Worm (Caenorhabditis elegans): ENCODE data around the gene nlp-101.

DNA sequence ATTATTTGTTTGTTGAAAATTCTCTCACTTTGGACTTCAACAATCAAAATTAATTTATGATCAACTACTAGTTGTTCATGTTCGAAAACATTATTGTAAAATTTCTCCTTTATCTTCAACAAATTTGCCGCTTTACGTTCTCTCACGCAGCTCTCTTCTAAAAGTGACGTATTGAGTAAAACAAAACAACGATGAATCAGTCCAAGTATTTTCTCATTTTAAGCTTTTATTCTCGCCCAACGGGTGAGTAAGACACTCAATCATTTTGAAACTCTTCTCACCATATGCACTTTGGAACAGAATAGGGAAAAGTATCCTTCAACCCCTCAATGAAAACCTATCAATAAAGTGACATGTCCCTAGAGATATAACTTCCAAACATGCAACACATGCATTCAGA, 34.7 kb downstream of the nlp-101 start:
- TF ChIP-seq lin-14 (GFP tag; optimal IDR thresholded peaks at IDR 0.05) (no peak), xbp-1 (tag; optimal IDR thresholded peaks at IDR 0.05) (no peak), mdl-1 (tag; optimal IDR thresholded peaks at IDR 0.05) (no peak), ztf-11 (tag; optimal IDR thresholded peaks at IDR 0.05) (no peak), nhr-77 (tag; optimal IDR thresholded peaks at IDR 0.05) (no peak), ama-1 (optimal IDR thresholded peaks at IDR 0.05) (no peak), nhr-28 (tag; optimal IDR thresholded peaks at IDR 0.05) (no peak), aha-1 (tag; optimal IDR thresholded peaks at IDR 0.05) (no peak), aly-2 (tag; optimal IDR thresholded peaks at IDR 0.05) (no peak), swsn-7 (tag; optimal IDR thresholded peaks at IDR 0.05) (no peak), elt-2 (tag; optimal IDR thresholded peaks at IDR 0.05) (no peak), ceh-63 (GFP tag; optimal IDR thresholded peaks at IDR 0.05) (no peak), skn-1 (tag; optimal IDR thresholded peaks at IDR 0.05) (no peak)

Data from whole organism, L1 larva.